Fruit fly (Drosophila melanogaster) whole organism, pupa: ENCODE measurements around the gene CG3603.

Experiments used
- CG10348 ChIP-seq: fragments of 200-800 bp; sonication (Bioruptor generic); IDR thresholded peaks from 2 replicates; pipeline ENCODE4 v1.3.6; 2022; ENCODE audit warnings: missing biosample characterization, missing genetic modification characterization
- CG12605 ChIP-seq: fragments of 200-800 bp; sonication (Bioruptor generic); IDR thresholded peaks from 2 replicates; pipeline ENCODE4 v1.3.6; 2022; ENCODE audit warnings: missing biosample characterization, missing genetic modification characterization
- CG13204 ChIP-seq: fragments of 200-800 bp; sonication (Bioruptor generic); optimal IDR thresholded peaks from 2 replicates; lab custom pipeline; 2018; ENCODE audit warnings: missing biosample characterization, mild to moderate bottlenecking, missing genetic modification characterization, moderate library complexity
- CG14655 ChIP-seq: fragments of 200-800 bp; sonication (Bioruptor generic); optimal IDR thresholded peaks from 3 replicates; lab custom pipeline; 2017; ENCODE audit warnings: mild to moderate bottlenecking, missing biosample characterization, missing genetic modification reagents, missing genetic modification characterization
- CG15710 ChIP-seq: fragments of 200-800 bp; sonication (Bioruptor generic); optimal IDR thresholded peaks from 2 replicates; lab custom pipeline; 2018; ENCODE audit warnings: missing biosample characterization, mild to moderate bottlenecking, missing genetic modification characterization, moderate library complexity
- CG32121 ChIP-seq: fragments of 200-800 bp; sonication (Bioruptor generic); IDR thresholded peaks from 2 replicates; pipeline ENCODE4 v1.3.6; 2022; ENCODE audit warnings: missing biosample characterization, missing genetic modification characterization
- CG34367 ChIP-seq: fragments of 200-800 bp; sonication (Bioruptor generic); optimal IDR thresholded peaks from 2 replicates; lab custom pipeline; 2018; ENCODE audit warnings: missing biosample characterization, mild to moderate bottlenecking, missing genetic modification characterization
- CG4496 ChIP-seq: fragments of 200-800 bp; sonication (Bioruptor generic); IDR thresholded peaks from 3 replicates; pipeline ENCODE4 v1.3.6; 2022; ENCODE audit warnings: missing biosample characterization, missing genetic modification characterization
- CG8159 ChIP-seq: fragments of 200-800 bp; sonication (Bioruptor generic); optimal IDR thresholded peaks from 3 replicates; lab custom pipeline; 2018; ENCODE audit warnings: missing biosample characterization, mild to moderate bottlenecking, missing genetic modification characterization, moderate library complexity
- CG9948 ChIP-seq: fragments of 200-800 bp; sonication (Bioruptor generic); optimal IDR thresholded peaks from 2 replicates; lab custom pipeline; 2018; ENCODE audit warnings: missing biosample characterization, mild to moderate bottlenecking, missing genetic modification characterization, moderate library complexity
- EcR ChIP-seq: fragments of 200-800 bp; sonication (Bioruptor generic); optimal IDR thresholded peaks from 3 replicates; lab custom pipeline; 2019; ENCODE audit warnings: missing biosample characterization, missing genetic modification characterization, mild to moderate bottlenecking, moderate library complexity, missing genetic modification reagents
- Pif1A ChIP-seq: fragments of 200-800 bp; sonication (Bioruptor generic); optimal IDR thresholded peaks from 3 replicates; lab custom pipeline; 2016; ENCODE audit warnings: missing biosample characterization, missing genetic modification characterization
- fd96Ca ChIP-seq: fragments of 200-800 bp; sonication (Bioruptor generic); IDR thresholded peaks from 3 replicates; pipeline ENCODE4 v1.3.6; 2022; ENCODE audit warnings: missing biosample characterization, missing genetic modification characterization
- gl ChIP-seq: fragments of 200-800 bp; sonication (Bioruptor generic); optimal IDR thresholded peaks from 2 replicates; lab custom pipeline; 2018; ENCODE audit warnings: missing biosample characterization, mild to moderate bottlenecking, missing genetic modification characterization

- TF ChIP-seq CG8159: no peak
- TF ChIP-seq CG12605 (GFP tag; lab: Robert Waterston, UW): no peak
- TF ChIP-seq CG13204 (GFP tag; lab: Kevin White, UChicago): no peak
- no peak for TF ChIP-seq EcR (GFP tag; lab: Kevin White, UChicago)
- no peak for TF ChIP-seq CG9948 (tag; lab: Kevin White, UChicago)
- TF ChIP-seq CG4496 (GFP tag; lab: Robert Waterston, UW): no peak
- TF ChIP-seq gl (tag; lab: Kevin White, UChicago): no peak
- no peak for TF ChIP-seq CG14655 (GFP tag; lab: Kevin White, UChicago)
- TF ChIP-seq Pif1A (GFP tag; lab: Kevin White, UChicago): no peak
- TF ChIP-seq CG34367 (tag; lab: Kevin White, UChicago): no peak
- no peak for TF ChIP-seq CG15710 (tag; lab: Kevin White, UChicago)
- TF ChIP-seq CG10348 (GFP tag; lab: Robert Waterston, UW): no peak
- no peak for TF ChIP-seq CG32121 (GFP tag; lab: Robert Waterston, UW)
- no peak for TF ChIP-seq fd96Ca (GFP tag; lab: Robert Waterston, UW)
Measured at dm6 chrX:2915108-2915507, 32.7 kb upstream of the CG3603 start.
